Worm (Caenorhabditis elegans) whole organism, L2 larva: ENCODE results near the gene Y57G11C.48.

Source experiments
- elt-3 ChIP-seq: sonication (generic microtip); optimal IDR thresholded peaks from 2 replicates; lab custom pipeline; 2017; ENCODE audit warnings: missing biosample characterization, missing genetic modification characterization
- nhr-25 ChIP-seq: fragments of 150-350 bp; sonication (generic microtip); optimal IDR thresholded peaks from 3 replicates; lab custom pipeline; 2014; ENCODE audit warnings: missing biosample characterization, missing genetic modification characterization
- sem-4 ChIP-seq: fragments of 150-350 bp; optimal IDR thresholded peaks from 2 replicates; lab custom pipeline; 2014; ENCODE audit warnings: missing biosample characterization, missing genetic modification reagents, missing genetic modification characterization

DNA sequence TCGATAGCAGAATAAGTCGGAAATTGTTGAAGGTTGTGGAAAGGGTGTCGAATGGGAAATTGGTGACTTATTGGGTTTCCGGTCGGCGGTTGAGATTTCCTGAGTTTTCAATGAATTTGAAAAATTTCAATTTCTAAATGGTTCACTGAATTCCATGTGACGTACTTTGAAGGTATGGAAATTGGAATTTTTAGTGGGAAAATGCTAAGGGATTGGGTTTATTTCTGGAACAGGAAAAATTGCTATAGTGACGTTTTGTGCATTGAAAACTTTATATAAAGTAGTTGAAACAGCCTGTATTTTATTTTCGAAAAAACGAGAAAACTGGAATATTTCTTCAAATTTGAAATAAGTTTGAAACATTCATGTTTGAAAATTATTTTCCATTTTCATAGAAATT is 34.5 kb downstream of the Y57G11C.48 start, which contains the start of gene pnc-2:
- no peak for TF ChIP-seq nhr-25 (tag; lab: Kevin White, UChicago)
- no peak for TF ChIP-seq elt-3 (tag; lab: Kevin White, UChicago)
- TF ChIP-seq sem-4, result no peak
